Worm (Caenorhabditis elegans): ENCODE results near the gene zipt-2.2.

Gene zipt-2.2

DNA sequence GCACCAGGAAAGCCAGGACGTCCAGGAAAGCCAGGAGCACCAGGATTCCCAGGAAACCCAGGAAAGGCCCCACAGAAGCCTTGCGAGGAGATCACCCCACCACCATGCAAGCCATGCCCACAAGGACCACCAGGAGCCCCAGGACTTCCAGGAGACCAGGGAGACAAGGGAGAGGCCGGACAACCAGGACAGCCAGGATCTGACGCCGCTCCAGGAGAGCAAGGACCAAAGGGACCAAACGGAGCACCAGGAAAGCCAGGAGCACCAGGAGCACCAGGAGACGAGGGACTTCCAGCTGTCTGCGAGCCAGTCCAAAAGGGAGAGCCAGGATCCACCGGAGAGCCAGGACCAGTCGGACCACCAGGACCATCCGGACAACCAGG lies 851 bp upstream of the zipt-2.2 start:
- TF ChIP-seq tab-1 (GFP tag; IDR thresholded peaks at IDR 0.05) (no peak), T22C8.4 (GFP tag; IDR thresholded peaks at IDR 0.05) (no peak), klf-2 (GFP tag; conservative IDR thresholded peaks at IDR 0.05) (no peak), med-1 (GFP tag; optimal IDR thresholded peaks at IDR 0.05; ENCODE audit: insufficient read depth) (no peak), cog-1 (tag; optimal IDR thresholded peaks at IDR 0.05) (no peak), flt-1 (GFP tag; IDR thresholded peaks at IDR 0.05) (no peak), ref-1 (GFP tag; conservative IDR thresholded peaks at IDR 0.05) (no peak), ztf-23 (GFP tag; IDR thresholded peaks at IDR 0.05) (no peak), ztf-29 (GFP tag; IDR thresholded peaks at IDR 0.05) (no peak)

DNA sequence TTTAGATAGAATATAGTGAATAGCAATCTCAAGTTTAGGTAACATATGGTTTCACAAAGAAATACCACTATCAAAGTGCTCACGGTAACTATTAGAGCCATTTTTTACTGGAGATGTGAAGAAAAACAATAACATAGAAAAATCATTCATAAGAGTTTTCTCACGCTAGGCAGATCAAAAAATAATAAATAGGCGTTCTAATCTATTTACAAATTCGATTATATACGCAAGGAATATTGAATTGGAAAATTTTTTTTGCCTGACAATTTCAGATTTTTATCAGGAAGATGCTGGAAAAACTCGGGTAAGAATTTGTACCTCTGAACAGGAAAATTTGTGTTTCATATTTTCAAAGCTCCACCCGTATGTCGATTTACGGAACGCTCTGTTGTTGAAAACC lies 7.2 kb downstream of the zipt-2.2 start, which contains the start of gene srbc-70:
Gene srbc-70, minus strand, starts transcription at position 101 of the 400 bp plus-strand sequence.
- TF ChIP-seq flt-1 (GFP tag; IDR thresholded peaks at IDR 0.05) (no peak), ztf-23 (GFP tag; IDR thresholded peaks at IDR 0.05) (no peak), klf-2 (GFP tag; conservative IDR thresholded peaks at IDR 0.05) (no peak), tab-1 (GFP tag; IDR thresholded peaks at IDR 0.05) (no peak), T22C8.4 (GFP tag; IDR thresholded peaks at IDR 0.05) (no peak), cog-1 (tag; optimal IDR thresholded peaks at IDR 0.05) (no peak), med-1 (GFP tag; optimal IDR thresholded peaks at IDR 0.05; ENCODE audit: insufficient read depth) (no peak)

DNA sequence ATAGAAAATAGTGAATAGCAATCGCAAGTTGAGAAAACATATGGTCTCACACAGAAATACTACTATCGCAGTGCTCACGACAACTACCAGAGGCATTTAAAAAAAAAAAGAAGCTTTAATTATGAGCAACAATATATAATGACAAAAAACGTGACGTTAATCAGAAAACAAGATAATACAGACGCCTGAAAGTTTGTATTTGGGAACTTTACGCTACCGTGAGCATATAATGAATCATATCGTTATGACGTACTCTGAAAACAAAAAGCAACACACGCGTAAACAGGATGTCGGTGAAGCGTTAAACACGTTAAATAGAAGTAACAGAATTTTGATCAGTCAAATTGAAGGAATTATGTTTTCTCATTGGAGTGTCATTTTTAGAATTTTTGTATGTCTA lies 9.3 kb downstream of the zipt-2.2 start, which contains the start of gene srbc-71:
Gene srbc-71, minus strand, starts transcription at position 101 of the 400 bp plus-strand sequence.
- TF ChIP-seq flt-1 (GFP tag; IDR thresholded peaks at IDR 0.05) (no peak), ztf-23 (GFP tag; IDR thresholded peaks at IDR 0.05) (no peak), ztf-29 (GFP tag; IDR thresholded peaks at IDR 0.05) (no peak), ref-1 (GFP tag; conservative IDR thresholded peaks at IDR 0.05) (no peak), tab-1 (GFP tag; IDR thresholded peaks at IDR 0.05) (no peak), med-1 (GFP tag; optimal IDR thresholded peaks at IDR 0.05; ENCODE audit: insufficient read depth) (no peak), cog-1 (tag; optimal IDR thresholded peaks at IDR 0.05) (no peak), T22C8.4 (GFP tag; IDR thresholded peaks at IDR 0.05) (no peak)

DNA sequence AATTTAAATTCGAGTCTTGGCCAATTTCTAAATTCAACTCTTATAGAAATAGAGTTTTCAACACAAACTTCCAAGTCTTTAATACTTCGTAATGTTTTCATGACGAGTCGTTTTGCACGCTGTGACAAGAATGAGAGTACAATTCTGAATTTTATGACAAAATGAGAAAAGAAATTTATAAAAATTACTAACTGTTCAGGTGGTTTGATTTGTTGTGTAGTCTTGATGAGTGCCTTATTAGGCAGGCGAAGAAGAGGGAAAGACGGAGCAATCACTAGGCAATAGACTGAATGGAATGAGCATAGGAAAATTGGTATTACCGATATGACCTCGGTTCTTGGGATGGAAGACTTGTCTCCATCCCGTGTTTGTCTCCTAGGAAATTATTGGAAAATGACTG lies 15.2 kb downstream of the zipt-2.2 start, which contains the start of gene F30B5.11:
Gene F30B5.11, minus strand, starts transcription at position 101 of the 400 bp plus-strand sequence.
- TF ChIP-seq klf-2 (GFP tag; conservative IDR thresholded peaks at IDR 0.05), result no peak
- no peak for TF ChIP-seq flt-1 (GFP tag; IDR thresholded peaks at IDR 0.05)
- no peak for TF ChIP-seq ref-1 (GFP tag; conservative IDR thresholded peaks at IDR 0.05)

DNA sequence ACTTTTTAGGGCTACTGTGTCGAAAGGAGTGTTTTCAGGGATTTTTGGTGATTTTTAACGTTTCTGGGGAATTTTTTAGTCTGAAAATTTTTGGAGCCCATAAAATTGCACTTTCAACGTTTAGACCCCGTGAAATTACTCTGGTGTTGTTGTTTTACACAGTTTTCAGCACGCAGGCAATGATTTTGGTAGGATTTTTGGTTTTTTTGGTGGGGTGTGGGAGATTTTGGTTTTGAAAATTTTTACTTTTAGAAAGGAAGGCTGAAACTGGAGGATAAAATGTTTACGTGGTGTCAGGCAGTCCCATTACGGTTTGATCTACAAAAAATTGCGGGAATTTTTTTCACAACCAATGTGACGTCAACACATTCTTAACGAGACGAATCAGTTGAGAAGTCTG lies 16.9 kb downstream of the zipt-2.2 start:
- TF ChIP-seq ztf-29 (GFP tag; IDR thresholded peaks at IDR 0.05) (no peak), ztf-23 (GFP tag; IDR thresholded peaks at IDR 0.05) (no peak), med-1 (GFP tag; optimal IDR thresholded peaks at IDR 0.05; ENCODE audit: insufficient read depth) (no peak), ref-1 (GFP tag; conservative IDR thresholded peaks at IDR 0.05) (no peak), klf-2 (GFP tag; conservative IDR thresholded peaks at IDR 0.05) (no peak), tab-1 (GFP tag; IDR thresholded peaks at IDR 0.05) (no peak), T22C8.4 (GFP tag; IDR thresholded peaks at IDR 0.05) (no peak), flt-1 (GFP tag; IDR thresholded peaks at IDR 0.05) (no peak), cog-1 (tag; optimal IDR thresholded peaks at IDR 0.05) (no peak)

DNA sequence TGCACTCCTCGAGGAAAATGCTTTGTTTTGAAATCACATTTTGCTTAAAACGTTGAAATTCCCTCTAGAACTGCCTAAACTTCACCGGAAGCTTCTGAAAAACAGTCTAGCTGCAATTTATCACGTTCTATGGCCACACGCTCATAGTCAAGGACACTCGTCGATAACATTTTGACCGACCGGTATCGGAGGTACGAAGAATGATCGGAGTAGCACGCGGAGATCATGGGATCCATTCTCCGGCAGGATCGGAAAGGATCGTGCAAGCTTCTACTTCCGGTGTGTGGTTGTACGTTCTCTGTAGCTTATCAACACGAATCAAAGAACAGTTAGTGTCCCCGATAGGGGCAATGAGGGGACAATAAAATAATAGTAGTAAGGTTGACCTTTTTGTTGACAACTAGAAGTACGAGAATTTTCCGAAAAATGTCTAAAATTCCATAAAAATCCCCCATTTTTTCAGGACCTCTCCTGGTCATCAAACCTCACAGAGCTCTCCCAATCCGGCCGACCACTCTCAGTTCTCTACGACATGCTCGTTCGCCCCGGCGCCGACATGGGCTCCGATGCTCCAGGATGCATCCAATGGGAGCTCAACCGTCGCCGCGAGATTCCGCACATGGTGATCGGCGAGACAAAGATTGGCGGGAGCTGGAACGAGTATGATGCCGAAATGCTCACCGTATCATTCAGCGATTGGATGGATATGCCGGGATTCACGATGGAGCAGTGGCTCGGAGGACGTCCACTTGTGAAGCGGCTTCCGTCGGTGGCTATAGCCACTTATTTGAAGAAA lies 18.9 kb downstream of the zipt-2.2 start:
- TF ChIP-seq cog-1 (tag; optimal IDR thresholded peaks at IDR 0.05) (no peak), flt-1 (GFP tag; IDR thresholded peaks at IDR 0.05) (no peak)

DNA sequence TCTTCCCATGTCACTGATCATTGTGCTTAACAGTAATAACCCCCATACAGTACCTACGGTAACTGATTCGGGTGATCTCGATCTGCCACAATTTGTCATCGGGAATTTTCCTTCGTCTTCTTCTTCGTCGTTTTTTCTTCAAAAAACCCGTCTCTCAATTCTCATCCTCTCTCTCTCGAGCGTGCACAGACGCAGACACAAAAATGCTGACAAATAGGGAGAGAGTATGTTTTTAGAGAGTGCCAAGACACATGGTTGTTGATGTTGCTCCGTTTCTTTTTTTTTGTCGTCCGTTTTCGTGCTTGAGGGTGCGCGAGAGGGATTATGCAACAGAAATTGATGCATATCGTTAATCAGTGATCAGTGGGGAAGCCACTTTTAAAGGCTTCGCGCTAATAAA lies 19.8 kb downstream of the zipt-2.2 start:
- no peak for TF ChIP-seq klf-2 (GFP tag; conservative IDR thresholded peaks at IDR 0.05)
- TF ChIP-seq ztf-23 (GFP tag; IDR thresholded peaks at IDR 0.05), result no peak

DNA sequence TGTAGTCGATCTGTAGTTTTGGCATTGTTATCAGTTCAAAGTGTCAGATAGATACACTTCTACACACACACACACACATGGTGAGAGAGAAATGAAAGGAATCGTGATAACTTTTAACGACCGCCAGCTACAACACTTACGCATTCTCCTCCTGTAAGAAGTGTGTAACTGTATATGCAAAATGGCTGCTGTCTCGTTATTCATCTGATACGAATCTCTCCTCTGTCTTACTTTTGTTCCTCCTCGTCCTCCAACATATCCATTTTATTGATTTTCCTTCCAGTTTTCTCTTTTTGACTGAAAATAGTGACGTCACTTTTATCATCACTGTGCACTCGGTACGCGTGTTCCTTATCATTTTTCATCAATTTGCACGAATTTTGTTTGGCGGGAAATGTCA lies 22.4 kb downstream of the zipt-2.2 start:
- TF ChIP-seq med-1 (GFP tag; optimal IDR thresholded peaks at IDR 0.05; ENCODE audit: insufficient read depth) (no peak), T22C8.4 (GFP tag; IDR thresholded peaks at IDR 0.05) (no peak), ztf-23 (GFP tag; IDR thresholded peaks at IDR 0.05) (no peak), ztf-29 (GFP tag; IDR thresholded peaks at IDR 0.05) (no peak), ref-1 (GFP tag; conservative IDR thresholded peaks at IDR 0.05) (no peak), cog-1 (tag; optimal IDR thresholded peaks at IDR 0.05) (no peak), klf-2 (GFP tag; conservative IDR thresholded peaks at IDR 0.05) (no peak), tab-1 (GFP tag; IDR thresholded peaks at IDR 0.05) (no peak), flt-1 (GFP tag; IDR thresholded peaks at IDR 0.05) (no peak)

DNA sequence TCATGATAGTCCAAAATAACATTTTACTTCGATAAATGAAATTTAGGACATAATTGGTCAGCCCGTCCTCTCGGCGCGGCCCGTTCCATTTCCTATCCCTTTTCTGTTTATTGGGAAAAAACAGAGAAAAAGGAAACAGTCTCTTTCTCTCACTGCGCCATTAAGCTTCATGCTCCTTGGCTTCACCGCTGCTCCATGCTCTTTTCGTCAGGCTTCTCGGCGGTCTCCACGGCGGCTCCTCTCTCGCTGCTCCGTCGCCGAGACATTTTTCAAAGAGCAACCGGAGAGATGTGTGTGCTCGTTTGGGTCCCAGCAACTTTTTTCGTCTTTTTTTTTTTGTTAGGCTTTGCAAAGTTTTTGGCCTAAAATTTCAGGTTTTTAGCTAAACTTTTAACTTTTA lies 24.3 kb downstream of the zipt-2.2 start:
- TF ChIP-seq tab-1 (GFP tag; IDR thresholded peaks at IDR 0.05) (no peak), med-1 (GFP tag; optimal IDR thresholded peaks at IDR 0.05; ENCODE audit: insufficient read depth) (no peak), cog-1 (tag; optimal IDR thresholded peaks at IDR 0.05) (no peak), ztf-23 (GFP tag; IDR thresholded peaks at IDR 0.05) (no peak), T22C8.4 (GFP tag; IDR thresholded peaks at IDR 0.05) (no peak), flt-1 (GFP tag; IDR thresholded peaks at IDR 0.05) (no peak), klf-2 (GFP tag; conservative IDR thresholded peaks at IDR 0.05) (no peak), ref-1 (GFP tag; conservative IDR thresholded peaks at IDR 0.05) (no peak), ztf-29 (GFP tag; IDR thresholded peaks at IDR 0.05) (no peak)

DNA sequence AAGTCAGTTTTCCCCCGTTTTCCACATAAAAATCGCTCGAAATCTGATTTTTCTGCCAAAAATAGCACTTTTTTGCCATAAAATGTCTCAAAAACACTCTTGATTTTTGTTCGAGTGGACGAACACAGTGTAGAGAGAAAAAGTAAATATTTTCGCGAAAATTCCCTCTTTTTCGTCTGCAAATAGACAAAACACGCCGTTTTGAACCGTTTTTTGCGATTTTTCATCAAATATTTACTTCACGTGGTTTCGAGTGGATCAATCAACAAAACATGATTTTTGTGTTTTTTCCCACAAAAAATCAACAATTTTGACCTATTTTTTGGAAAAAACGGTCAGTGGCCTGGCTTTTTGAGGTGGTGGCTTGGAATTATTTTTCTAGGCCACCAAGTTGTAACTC lies 26.1 kb downstream of the zipt-2.2 start:
- TF ChIP-seq flt-1 (GFP tag; IDR thresholded peaks at IDR 0.05) (no peak), ztf-23 (GFP tag; IDR thresholded peaks at IDR 0.05) (no peak), klf-2 (GFP tag; conservative IDR thresholded peaks at IDR 0.05) (no peak), ztf-29 (GFP tag; IDR thresholded peaks at IDR 0.05) (no peak), tab-1 (GFP tag; IDR thresholded peaks at IDR 0.05) (no peak), T22C8.4 (GFP tag; IDR thresholded peaks at IDR 0.05) (no peak), ref-1 (GFP tag; conservative IDR thresholded peaks at IDR 0.05) (no peak), cog-1 (tag; optimal IDR thresholded peaks at IDR 0.05) (no peak), med-1 (GFP tag; optimal IDR thresholded peaks at IDR 0.05; ENCODE audit: insufficient read depth) (no peak)
